Worm (Caenorhabditis elegans): Measurements from ENCODE around the gene F52E1.9.

F52E1.9 gene

DNA sequence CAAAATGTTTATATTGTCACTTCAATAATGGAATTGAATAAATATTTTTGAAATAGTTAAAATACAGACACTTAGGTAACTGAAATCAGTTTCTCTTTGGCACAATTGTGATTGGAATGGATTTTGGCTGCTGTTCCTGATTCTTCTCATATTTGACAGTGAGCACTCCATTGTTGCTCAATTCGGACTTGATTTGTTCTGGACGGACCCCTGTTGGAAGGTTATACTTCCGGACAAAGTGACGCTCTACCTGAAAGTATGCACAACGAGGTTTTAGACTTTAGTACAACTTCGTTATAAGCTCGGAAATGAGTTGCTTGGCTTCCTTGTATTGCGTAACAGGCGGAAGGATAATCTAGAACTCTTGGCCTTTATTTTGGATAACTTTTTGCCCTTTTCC, 17.7 kb downstream of the F52E1.9 start:
- TF ChIP-seq hnd-1 (tag; optimal IDR thresholded peaks at IDR 0.05) = no peak
- no peak for TF ChIP-seq hmbx-1 (tag; optimal IDR thresholded peaks at IDR 0.05)

DNA sequence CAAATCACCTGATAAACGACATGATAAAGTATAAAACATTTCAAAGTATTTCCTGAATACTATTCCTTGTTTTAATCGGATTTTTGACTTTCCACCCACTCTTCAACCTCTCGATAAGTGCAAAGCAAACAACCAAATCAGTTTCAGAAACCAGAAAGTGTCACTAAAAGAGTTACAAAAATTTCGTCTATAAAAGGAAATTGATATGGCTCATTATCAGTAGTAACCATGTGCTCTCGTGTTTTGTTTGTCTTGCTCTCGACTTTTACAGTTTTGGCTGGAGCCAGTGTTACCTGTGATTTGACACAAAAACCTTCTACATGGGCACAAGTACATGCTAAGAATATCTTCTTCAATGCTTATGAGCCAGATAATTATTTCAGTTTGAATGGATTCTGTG, 18.8 kb downstream of the F52E1.9 start, which contains the start of gene F52E1.14:
TSS of gene F52E1.14 (plus strand) at position 207 of the 400 bp plus-strand sequence.
- TF ChIP-seq ets-7 (tag; optimal IDR thresholded peaks at IDR 0.05) (no peak), ama-1 (optimal IDR thresholded peaks at IDR 0.05) (no peak), tra-4 (tag; optimal IDR thresholded peaks at IDR 0.05) (no peak), aly-1 (tag; optimal IDR thresholded peaks at IDR 0.05) (no peak), F13C5.2 (tag; optimal IDR thresholded peaks at IDR 0.05) (no peak), ceh-36 (tag; optimal IDR thresholded peaks at IDR 0.05) (no peak), B0310.2 (tag; optimal IDR thresholded peaks at IDR 0.05) (no peak), sea-1 (GFP tag; conservative IDR thresholded peaks at IDR 0.05) (no peak), hnd-1 (tag; optimal IDR thresholded peaks at IDR 0.05) (no peak), hmg-4 (GFP tag; optimal IDR thresholded peaks at IDR 0.05) (no peak), hmbx-1 (tag; optimal IDR thresholded peaks at IDR 0.05) (no peak)

DNA sequence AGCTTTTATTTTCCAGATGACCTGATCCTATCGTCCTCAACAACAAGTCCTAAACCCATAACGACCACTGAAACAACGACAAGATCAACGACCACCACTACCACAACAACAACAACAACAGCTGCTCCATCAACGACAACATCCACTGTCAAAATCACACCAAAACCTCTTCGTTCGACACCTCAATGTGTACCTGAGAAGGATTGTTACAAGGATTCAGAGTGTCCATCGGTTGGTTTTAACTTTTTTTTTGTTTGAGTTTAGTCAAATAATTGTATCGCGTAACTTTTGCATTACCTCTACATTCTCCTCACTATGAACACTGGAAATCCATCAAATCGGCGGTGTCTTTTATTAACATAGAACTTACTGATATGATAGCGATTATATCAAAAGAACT, 22.4 kb downstream of the F52E1.9 start:
- TF ChIP-seq tbx-37 (GFP tag; conservative IDR thresholded peaks at IDR 0.05) (no peak), hmg-4 (GFP tag; optimal IDR thresholded peaks at IDR 0.05) (no peak), B0310.2 (tag; optimal IDR thresholded peaks at IDR 0.05) (no peak), aly-1 (tag; optimal IDR thresholded peaks at IDR 0.05) (no peak), pes-1 (GFP tag; IDR thresholded peaks at IDR 0.05) (no peak), F13C5.2 (tag; optimal IDR thresholded peaks at IDR 0.05) (no peak), hmbx-1 (tag; optimal IDR thresholded peaks at IDR 0.05) (no peak), scrt-1 (GFP tag; IDR thresholded peaks at IDR 0.05) (no peak), ets-7 (tag; optimal IDR thresholded peaks at IDR 0.05) (no peak), ceh-13 (GFP tag; optimal IDR thresholded peaks at IDR 0.05) (no peak), ama-1 (optimal IDR thresholded peaks at IDR 0.05) (no peak), ceh-36 (tag; optimal IDR thresholded peaks at IDR 0.05) (no peak), flt-1 (GFP tag; IDR thresholded peaks at IDR 0.05) (no peak), sea-1 (GFP tag; conservative IDR thresholded peaks at IDR 0.05) (no peak), tra-4 (tag; optimal IDR thresholded peaks at IDR 0.05) (no peak), tbx-11 (GFP tag; IDR thresholded peaks at IDR 0.05) (no peak)

DNA sequence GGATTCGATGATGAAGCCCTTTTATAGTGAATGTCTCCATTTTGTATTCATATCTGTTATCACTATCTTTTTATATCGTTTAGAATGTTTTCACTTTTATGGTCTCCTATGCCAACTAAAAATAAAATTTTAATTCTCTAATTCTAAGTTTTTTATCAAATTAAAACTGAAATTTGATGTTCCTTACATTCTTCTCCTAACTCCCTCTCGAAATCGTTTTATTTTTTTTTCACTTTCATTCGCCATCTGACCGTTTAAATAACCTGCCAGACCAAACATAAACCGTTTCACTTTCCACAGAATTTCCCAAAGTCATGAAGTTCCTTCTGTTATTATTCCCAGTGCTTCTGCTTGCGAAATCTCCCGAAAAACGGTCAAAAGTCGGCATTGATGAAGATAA, 23.3 kb downstream of the F52E1.9 start, which contains the start of gene F52E1.5:
TSS of gene F52E1.5 (plus strand) at position 301 of the 400 bp plus-strand sequence.
- no peak for TF ChIP-seq sea-1 (GFP tag; conservative IDR thresholded peaks at IDR 0.05)
- TF ChIP-seq hmbx-1 (tag; optimal IDR thresholded peaks at IDR 0.05) = no peak
- TF ChIP-seq pes-1 (GFP tag; IDR thresholded peaks at IDR 0.05) = no peak
- TF ChIP-seq tbx-11 (GFP tag; IDR thresholded peaks at IDR 0.05) = no peak
- TF ChIP-seq scrt-1 (GFP tag; IDR thresholded peaks at IDR 0.05) = no peak
- no peak for TF ChIP-seq tbx-37 (GFP tag; conservative IDR thresholded peaks at IDR 0.05)

DNA sequence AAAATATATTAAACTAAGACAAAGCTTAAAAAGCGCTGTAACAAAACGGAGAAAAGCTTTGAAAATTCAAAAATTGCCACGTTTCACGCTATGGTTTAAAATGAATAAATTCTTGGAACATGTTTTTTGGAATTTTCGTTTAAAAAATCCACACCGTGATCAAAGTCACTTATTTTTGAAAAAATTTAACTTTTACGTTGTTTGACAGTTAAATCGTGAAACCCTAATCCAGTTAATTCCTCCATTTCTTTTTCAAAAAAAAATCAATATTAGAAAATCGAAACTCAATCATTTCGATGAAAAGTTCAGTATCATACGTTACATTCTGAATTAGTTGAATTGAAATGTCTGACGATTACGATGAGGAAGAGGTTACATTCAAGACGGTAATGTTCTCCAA, 26.6 kb downstream of the F52E1.9 start, which contains the start of gene F38E1.3:
TSS of gene F38E1.3 (plus strand) at position 301 of the 400 bp plus-strand sequence.
- no peak for TF ChIP-seq ceh-36 (tag; optimal IDR thresholded peaks at IDR 0.05)
- no peak for TF ChIP-seq ama-1 (optimal IDR thresholded peaks at IDR 0.05)
- no peak for TF ChIP-seq hnd-1 (tag; optimal IDR thresholded peaks at IDR 0.05)
- TF ChIP-seq tra-4 (tag; optimal IDR thresholded peaks at IDR 0.05) = no peak
- TF ChIP-seq aly-1 (tag; optimal IDR thresholded peaks at IDR 0.05) = no peak
- no peak for TF ChIP-seq B0310.2 (tag; optimal IDR thresholded peaks at IDR 0.05)
- no peak for TF ChIP-seq flt-1 (GFP tag; IDR thresholded peaks at IDR 0.05)

DNA sequence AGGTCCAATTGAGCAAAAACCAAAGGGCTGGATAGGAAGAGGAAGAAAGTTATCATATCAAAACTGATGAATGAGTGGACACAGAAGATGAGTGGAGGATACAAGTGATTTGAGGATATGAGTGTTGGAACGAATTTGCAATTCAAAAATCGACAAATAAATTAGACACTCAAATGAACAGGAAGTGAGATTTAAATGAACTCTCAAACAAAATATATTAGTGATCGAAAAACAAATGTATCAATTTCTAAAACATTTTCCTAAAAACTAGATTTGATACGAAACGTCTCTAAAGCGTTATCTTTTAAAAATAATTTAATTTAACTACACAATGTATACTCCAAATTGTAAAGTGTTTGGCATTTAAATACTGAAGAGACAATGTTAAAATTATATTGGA, 27.1 kb downstream of the F52E1.9 start, which contains the start of gene F38E1.10:
TSS of gene F38E1.10 (minus strand) at position 101 of the 400 bp plus-strand sequence.
- no peak for TF ChIP-seq ceh-13 (GFP tag; optimal IDR thresholded peaks at IDR 0.05)
- TF ChIP-seq tbx-37 (GFP tag; conservative IDR thresholded peaks at IDR 0.05) = no peak
- TF ChIP-seq ama-1 (optimal IDR thresholded peaks at IDR 0.05) = no peak
- TF ChIP-seq F13C5.2 (tag; optimal IDR thresholded peaks at IDR 0.05) = no peak
- no peak for TF ChIP-seq ceh-36 (tag; optimal IDR thresholded peaks at IDR 0.05)
- TF ChIP-seq hmg-4 (GFP tag; optimal IDR thresholded peaks at IDR 0.05) = no peak
- no peak for TF ChIP-seq hnd-1 (tag; optimal IDR thresholded peaks at IDR 0.05)
- no peak for TF ChIP-seq tbx-11 (GFP tag; IDR thresholded peaks at IDR 0.05)
- no peak for TF ChIP-seq scrt-1 (GFP tag; IDR thresholded peaks at IDR 0.05)
- no peak for TF ChIP-seq ets-7 (tag; optimal IDR thresholded peaks at IDR 0.05)

DNA sequence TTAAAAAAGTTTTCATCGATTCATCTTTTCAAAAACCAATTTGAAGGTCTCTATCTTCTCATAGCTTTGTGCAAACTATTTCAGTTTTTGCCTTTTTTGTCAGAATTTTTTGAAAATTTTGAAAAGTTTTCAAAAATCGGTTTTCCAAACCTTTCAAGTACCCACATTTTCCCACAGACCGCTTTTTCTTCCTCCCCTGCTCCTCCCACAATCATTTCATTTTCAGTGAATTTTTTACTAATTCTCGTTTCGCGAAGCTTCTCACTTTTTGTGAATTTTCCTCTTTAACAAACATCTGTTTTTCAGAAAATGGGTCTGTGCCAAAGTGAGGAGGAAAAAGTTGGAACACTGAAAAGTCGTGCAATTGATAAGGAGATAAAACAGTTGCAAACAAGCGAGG, 31.8 kb downstream of the F52E1.9 start, which contains the start of gene gpa-2:
TSS of gene gpa-2 (plus strand) at position 301 of the 400 bp plus-strand sequence.
- TF ChIP-seq sea-1 (GFP tag; conservative IDR thresholded peaks at IDR 0.05) (no peak), hmbx-1 (tag; optimal IDR thresholded peaks at IDR 0.05) (no peak), flt-1 (GFP tag; IDR thresholded peaks at IDR 0.05) (no peak), scrt-1 (GFP tag; IDR thresholded peaks at IDR 0.05) (no peak), F13C5.2 (tag; optimal IDR thresholded peaks at IDR 0.05) (no peak), pes-1 (GFP tag; IDR thresholded peaks at IDR 0.05) (no peak), ceh-13 (GFP tag; optimal IDR thresholded peaks at IDR 0.05) (no peak), B0310.2 (tag; optimal IDR thresholded peaks at IDR 0.05) (no peak), tbx-11 (GFP tag; IDR thresholded peaks at IDR 0.05) (no peak), hnd-1 (tag; optimal IDR thresholded peaks at IDR 0.05) (no peak), tbx-37 (GFP tag; conservative IDR thresholded peaks at IDR 0.05) (no peak), ets-7 (tag; optimal IDR thresholded peaks at IDR 0.05) (no peak), tra-4 (tag; optimal IDR thresholded peaks at IDR 0.05) (no peak), aly-1 (tag; optimal IDR thresholded peaks at IDR 0.05) (no peak)

DNA sequence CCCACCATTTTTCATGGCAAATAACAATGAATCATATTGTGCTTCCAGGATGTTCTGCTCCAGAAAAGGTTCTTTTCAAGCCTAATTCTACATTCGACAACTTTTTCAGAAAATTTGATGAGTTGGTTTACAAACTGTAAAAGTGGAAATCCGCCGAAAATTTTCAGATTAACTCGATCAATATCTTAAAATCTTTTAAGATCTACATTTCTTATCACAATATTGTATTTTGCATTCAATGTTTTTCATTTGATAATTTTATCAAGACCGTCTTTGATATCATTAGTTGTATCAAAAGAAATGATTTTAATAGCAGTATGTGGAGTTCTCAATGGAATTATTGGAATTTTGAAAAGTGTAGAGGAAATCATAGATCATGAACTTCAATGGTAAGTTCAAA, 42.7 kb downstream of the F52E1.9 start, which contains the start of gene F38E1.6:
TSS of gene F38E1.6 (plus strand) at position 301 of the 400 bp plus-strand sequence.
- TF ChIP-seq scrt-1 (GFP tag; IDR thresholded peaks at IDR 0.05) (no peak), ceh-13 (GFP tag; optimal IDR thresholded peaks at IDR 0.05) (no peak), B0310.2 (tag; optimal IDR thresholded peaks at IDR 0.05) (no peak), hmg-4 (GFP tag; optimal IDR thresholded peaks at IDR 0.05) (no peak), sea-1 (GFP tag; conservative IDR thresholded peaks at IDR 0.05) (no peak), ets-7 (tag; optimal IDR thresholded peaks at IDR 0.05) (no peak), hmbx-1 (tag; optimal IDR thresholded peaks at IDR 0.05) (no peak), aly-1 (tag; optimal IDR thresholded peaks at IDR 0.05) (no peak), tbx-37 (GFP tag; conservative IDR thresholded peaks at IDR 0.05) (no peak), flt-1 (GFP tag; IDR thresholded peaks at IDR 0.05) (no peak), pes-1 (GFP tag; IDR thresholded peaks at IDR 0.05) (no peak), tra-4 (tag; optimal IDR thresholded peaks at IDR 0.05) (no peak)

Data from whole organism, early embryonic.